Fruit fly (Drosophila melanogaster): ENCODE data around the gene CG42245.

DNA sequence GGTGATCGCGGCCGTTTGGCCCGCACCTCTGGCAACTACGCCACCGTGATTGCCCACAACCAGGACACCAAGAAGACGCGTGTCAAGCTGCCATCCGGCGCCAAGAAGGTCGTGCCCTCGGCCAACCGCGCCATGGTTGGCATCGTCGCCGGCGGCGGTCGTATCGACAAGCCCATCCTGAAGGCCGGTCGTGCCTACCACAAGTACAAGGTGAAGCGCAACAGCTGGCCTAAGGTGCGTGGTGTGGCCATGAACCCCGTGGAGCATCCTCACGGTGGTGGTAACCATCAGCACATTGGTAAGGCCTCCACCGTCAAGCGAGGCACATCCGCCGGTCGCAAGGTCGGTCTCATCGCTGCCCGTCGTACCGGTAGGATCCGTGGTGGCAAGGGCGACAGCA, 43.2 kb upstream of the CG42245 start:
- TF ChIP-seq Crg-1 (GFP tag; optimal IDR thresholded peaks at IDR 0.05) = no peak
- no peak for TF ChIP-seq ovo (GFP tag; optimal IDR thresholded peaks at IDR 0.05)
- no peak for TF ChIP-seq CG33017 (tag; optimal IDR thresholded peaks at IDR 0.05)
- no peak for TF ChIP-seq CG7101 (tag; optimal IDR thresholded peaks at IDR 0.05)
- no peak for TF ChIP-seq kay (GFP tag; ENCODE audit: borderline replicate concordance)
- TF ChIP-seq Clk (GFP tag; optimal IDR thresholded peaks at IDR 0.05) = no peak
- no peak for TF ChIP-seq toe (GFP tag; optimal IDR thresholded peaks at IDR 0.05)
- TF ChIP-seq CG7045 (GFP tag; optimal IDR thresholded peaks at IDR 0.05) = no peak
- no peak for TF ChIP-seq CG5204 (GFP tag; optimal IDR thresholded peaks at IDR 0.05)
- no peak for TF ChIP-seq tj (GFP tag; optimal IDR thresholded peaks at IDR 0.05)
- TF ChIP-seq pad (GFP tag; optimal IDR thresholded peaks at IDR 0.05) = no peak
- TF ChIP-seq Mnt (GFP tag; optimal IDR thresholded peaks at IDR 0.05) = no peak
- no peak for TF ChIP-seq cic (GFP tag; optimal IDR thresholded peaks at IDR 0.05)
- TF ChIP-seq Hr96 (GFP tag; optimal IDR thresholded peaks at IDR 0.05) = no peak
